Fruit fly (Drosophila melanogaster): ENCODE data around the gene CG6765.

Gene CG6765

DNA sequence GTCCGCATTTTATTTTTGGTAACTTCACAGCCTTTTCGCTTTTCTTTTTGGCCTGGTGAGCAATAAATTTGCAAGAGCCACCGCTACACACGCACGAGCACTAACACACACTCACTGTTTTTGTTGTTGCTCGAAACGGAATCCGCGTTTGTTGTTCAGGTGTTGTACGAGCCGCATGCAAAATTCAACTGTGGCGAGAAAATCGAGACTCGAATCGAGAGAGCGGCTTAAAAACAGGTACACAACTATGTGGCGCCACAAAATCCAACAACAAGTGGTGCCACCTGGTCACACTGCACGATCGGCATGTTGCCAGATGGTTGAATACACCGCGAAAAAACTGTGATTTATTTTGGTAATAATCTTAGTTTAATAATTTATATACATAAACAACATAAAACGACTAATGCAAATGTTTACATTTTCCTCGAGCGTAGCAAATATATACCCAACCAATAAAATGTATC, 5.6 kb upstream of the CG6765 start, which contains the start of gene CG43163 (continued):
- peak; percentile 38; the same call in 1 of the 3 replicates for TF ChIP-seq Opbp (GFP tag; IDR thresholded peaks at IDR 0.05; ENCODE audit: partially characterized antibody)
- TF ChIP-seq Gug (GFP tag; IDR thresholded peaks at IDR 0.05): peak; percentile 57; the same call in 3 of the 4 replicates
- no peak for TF ChIP-seq ash1 (GFP tag; optimal IDR thresholded peaks at IDR 0.05)
- TF ChIP-seq CG15479 (GFP tag; optimal IDR thresholded peaks at IDR 0.05): peak; percentile 99
- TF ChIP-seq CG7928 (GFP tag; optimal IDR thresholded peaks at IDR 0.05): no peak
- peak; percentile 12 for TF ChIP-seq pho (GFP tag; optimal IDR thresholded peaks at IDR 0.05)
- TF ChIP-seq CG6854 (GFP tag; optimal IDR thresholded peaks at IDR 0.05): peak; percentile 45
- TF ChIP-seq CG10431 (GFP tag; optimal IDR thresholded peaks at IDR 0.05): peak; percentile 37
- TF ChIP-seq tap (tag; optimal IDR thresholded peaks at IDR 0.05): peak; percentile 54
- peak; percentile 11 for TF ChIP-seq pb (GFP tag; optimal IDR thresholded peaks at IDR 0.05)
- no peak for TF ChIP-seq sc (optimal IDR thresholded peaks at IDR 0.05)
- peak; percentile 20 for TF ChIP-seq sc (GFP tag; optimal IDR thresholded peaks at IDR 0.05)
- peak; percentile 53 for TF ChIP-seq sd (tag; optimal IDR thresholded peaks at IDR 0.05)
- peak; percentile 78 for TF ChIP-seq CG32532 (GFP tag; IDR thresholded peaks at IDR 0.05)
- peak; percentile 69 for TF ChIP-seq caup (GFP tag; optimal IDR thresholded peaks at IDR 0.05; ENCODE audit: severe bottlenecking)
- 0 out of 2 replicates have a peak, but pooled peaks have one; percentile 28 for TF ChIP-seq CG5953 (GFP tag; IDR thresholded peaks at IDR 0.05)
- TF ChIP-seq Bdp1 (GFP tag; optimal IDR thresholded peaks at IDR 0.05): peak; percentile 10
- TF ChIP-seq gem (tag; optimal IDR thresholded peaks at IDR 0.05): peak; percentile 86
- no peak for TF ChIP-seq CG31224 (GFP tag; IDR thresholded peaks at IDR 0.05)
- no peak for TF ChIP-seq ftz-f1 (GFP tag; optimal IDR thresholded peaks at IDR 0.05)
- peak; percentile 47 for TF ChIP-seq CG18476 (GFP tag; optimal IDR thresholded peaks at IDR 0.05)
- TF ChIP-seq CG17612 (GFP tag; IDR thresholded peaks at IDR 0.05): 0 out of 2 replicates have a peak, but pooled peaks have one; percentile 9
- peak; percentile 58; the same call in 1 of the 2 replicates for TF ChIP-seq CG1024 (GFP tag; IDR thresholded peaks at IDR 0.05)
- TF ChIP-seq ttk (GFP tag; IDR thresholded peaks at IDR 0.05): no peak
- TF ChIP-seq bbx (GFP tag; IDR thresholded peaks at IDR 0.05; ENCODE audit: partially characterized antibody): no peak
- no peak for TF ChIP-seq slp2 (GFP tag; optimal IDR thresholded peaks at IDR 0.05)
- peak; percentile 61 for TF ChIP-seq Meics (GFP tag; optimal IDR thresholded peaks at IDR 0.05)
- peak; percentile 99 for TF ChIP-seq zf30C (GFP tag; optimal IDR thresholded peaks at IDR 0.05)
- TF ChIP-seq BtbVII (GFP tag; optimal IDR thresholded peaks at IDR 0.05): no peak
- TF ChIP-seq kni (GFP tag; optimal IDR thresholded peaks at IDR 0.05): no peak
- no peak for TF ChIP-seq CG11093 (GFP tag; IDR thresholded peaks at IDR 0.05)
- 0 out of 3 replicates have a peak, but pooled peaks have one; percentile 52 for TF ChIP-seq CG3726 (GFP tag; IDR thresholded peaks at IDR 0.05)
- TF ChIP-seq dmrt11E (tag; optimal IDR thresholded peaks at IDR 0.05): peak; percentile 61
- peak; percentile 47 for TF ChIP-seq CG16863 (GFP tag; optimal IDR thresholded peaks at IDR 0.05)
- TF ChIP-seq HLH54F (GFP tag; optimal IDR thresholded peaks at IDR 0.05): peak; percentile 66
- TF ChIP-seq klu (GFP tag; IDR thresholded peaks at IDR 0.05): no peak
- peak; percentile 17 for TF ChIP-seq CG30020 (tag; optimal IDR thresholded peaks at IDR 0.05)
- peak; percentile 7 for TF ChIP-seq Myb (GFP tag; optimal IDR thresholded peaks at IDR 0.05)
- TF ChIP-seq B-H2 (GFP tag; optimal IDR thresholded peaks at IDR 0.05): peak; percentile 7
- no peak for TF ChIP-seq CG1832 (GFP tag; optimal IDR thresholded peaks at IDR 0.05)
- TF ChIP-seq CG6175 (GFP tag; IDR thresholded peaks at IDR 0.05): peak; percentile 92
- no peak for TF ChIP-seq br (optimal IDR thresholded peaks at IDR 0.05)
- TF ChIP-seq Max (GFP tag; optimal IDR thresholded peaks at IDR 0.05): peak; percentile 56
- peak; percentile 68 for TF ChIP-seq nmo (GFP tag; optimal IDR thresholded peaks at IDR 0.05)
- TF ChIP-seq CG1792 (GFP tag; optimal IDR thresholded peaks at IDR 0.05): no peak
- no peak; the same call in 3 of the 4 replicates for TF ChIP-seq Dll (GFP tag; IDR thresholded peaks at IDR 0.05; ENCODE audit: partially characterized antibody)
- TF ChIP-seq CG10979 (tag; optimal IDR thresholded peaks at IDR 0.05): peak; percentile 71
- TF ChIP-seq CG3838 (GFP tag; optimal IDR thresholded peaks at IDR 0.05): peak; percentile 61
- TF ChIP-seq ssp (GFP tag; IDR thresholded peaks at IDR 0.05): 0 out of 2 replicates have a peak, but pooled peaks have one; percentile 35
- peak; percentile 52 for TF ChIP-seq CG1233 (GFP tag; optimal IDR thresholded peaks at IDR 0.05)
- no peak for TF ChIP-seq TFAM (GFP tag; optimal IDR thresholded peaks at IDR 0.05)

Measured in whole organism, embryonic.